Fruit fly (Drosophila melanogaster): ENCODE measurements around the gene kuz.

DNA sequence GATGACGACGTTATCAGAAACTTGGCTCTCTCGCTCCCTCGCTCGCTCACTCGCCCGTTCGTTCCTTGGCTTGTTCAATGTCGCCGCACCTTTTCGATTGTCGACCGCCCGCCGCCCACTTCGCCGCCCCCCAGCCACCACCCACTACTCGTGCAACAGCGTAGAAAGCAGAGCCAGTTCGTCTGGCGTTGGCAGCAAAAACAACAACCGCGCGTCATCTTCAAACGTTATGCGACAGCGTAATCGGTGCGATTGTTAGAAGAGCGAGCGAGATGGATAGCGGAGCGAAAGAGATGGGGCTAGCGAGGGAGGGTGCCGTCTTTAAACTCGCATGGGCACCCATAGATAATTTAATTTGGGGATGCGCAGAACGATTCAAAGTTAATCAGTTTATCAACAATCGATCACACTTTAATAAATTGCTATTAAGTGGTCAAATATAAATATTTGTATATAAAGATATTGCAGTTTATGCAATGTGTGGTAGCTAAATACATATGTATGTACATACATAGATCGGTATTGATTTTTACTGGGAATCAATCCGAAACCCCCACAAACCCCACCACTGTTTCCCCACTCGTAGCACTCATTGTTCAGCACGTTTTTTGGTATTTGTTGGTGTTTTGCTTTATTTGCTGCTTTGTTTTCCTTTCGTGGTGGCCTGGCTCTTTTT, 35.5 kb upstream of the kuz start:
- TF ChIP-seq CG14711 (tag; optimal IDR thresholded peaks at IDR 0.05) = peak; percentile 79
- TF ChIP-seq CG1620 (GFP tag; optimal IDR thresholded peaks at IDR 0.05) = peak; percentile 65
- TF ChIP-seq Hr96 (GFP tag; optimal IDR thresholded peaks at IDR 0.05) = peak; percentile 54
- peak; percentile 87 for TF ChIP-seq CG12768 (GFP tag; optimal IDR thresholded peaks at IDR 0.05)
- peak; percentile 77 for TF ChIP-seq CG5204 (GFP tag; optimal IDR thresholded peaks at IDR 0.05)
- TF ChIP-seq pad (GFP tag; optimal IDR thresholded peaks at IDR 0.05) = peak; percentile 62
- peak; percentile 60 for TF ChIP-seq CG7045 (GFP tag; optimal IDR thresholded peaks at IDR 0.05)
- TF ChIP-seq Crg-1 (GFP tag; optimal IDR thresholded peaks at IDR 0.05) = peak; percentile 86
- TF ChIP-seq ovo (GFP tag; optimal IDR thresholded peaks at IDR 0.05) = peak; percentile 42
